Worm (Caenorhabditis elegans) whole organism, L3 larva: Measurements from ENCODE around the gene lact-7.

Experiments
- aly-2 ChIP-seq: fragments of 150-350 bp; optimal IDR thresholded peaks from 2 replicates; lab custom pipeline; 2014; ENCODE audit warnings: missing biosample characterization, missing genetic modification characterization
- ceh-28 ChIP-seq: fragments of 150-350 bp; optimal IDR thresholded peaks from 2 replicates; lab custom pipeline; 2014; ENCODE audit warnings: missing biosample characterization, missing genetic modification reagents, missing genetic modification characterization
- ceh-9 ChIP-seq: sonication (generic microtip); optimal IDR thresholded peaks from 2 replicates; lab custom pipeline; 2018; ENCODE audit warnings: missing biosample characterization, missing genetic modification characterization
- daf-12 ChIP-seq: fragments of 150-350 bp; optimal IDR thresholded peaks from 2 replicates; lab custom pipeline; 2014; ENCODE audit warnings: missing biosample characterization, missing genetic modification reagents, missing genetic modification characterization
- egl-27 ChIP-seq: sonication (generic microtip); optimal IDR thresholded peaks from 4 replicates; lab custom pipeline; 2017; ENCODE audit warnings: missing biosample characterization, missing genetic modification reagents, missing genetic modification characterization
- egl-5 ChIP-seq: fragments of 150-350 bp; optimal IDR thresholded peaks from 2 replicates; lab custom pipeline; 2017; ENCODE audit warnings: missing biosample characterization, missing genetic modification reagents, missing genetic modification characterization, inconsistent platforms
- elt-2 ChIP-seq: sonication (generic microtip); optimal IDR thresholded peaks from 2 replicates; lab custom pipeline; 2016; ENCODE audit warnings: missing genetic modification reagents, mild to moderate bottlenecking, missing genetic modification characterization, missing compliant biosample characterization
- fkh-10 ChIP-seq: sonication (generic microtip); optimal IDR thresholded peaks from 2 replicates; lab custom pipeline; 2017; ENCODE audit warnings: missing biosample characterization, missing genetic modification reagents, missing genetic modification characterization
- hmg-11 ChIP-seq: sonication (generic microtip); optimal IDR thresholded peaks from 2 replicates; lab custom pipeline; 2016; ENCODE audit warnings: missing genetic modification characterization, missing compliant biosample characterization
- jun-1 ChIP-seq: fragments of 150-350 bp; optimal IDR thresholded peaks from 2 replicates; lab custom pipeline; 2014; ENCODE audit warnings: missing biosample characterization, missing genetic modification reagents, missing genetic modification characterization
- lin-15B ChIP-seq: fragments of 150-350 bp; optimal IDR thresholded peaks from 2 replicates; lab custom pipeline; 2014; ENCODE audit warnings: missing biosample characterization, missing genetic modification characterization
- lin-39 ChIP-seq: fragments of 150-350 bp; optimal IDR thresholded peaks from 2 replicates; lab custom pipeline; 2018; ENCODE audit warnings: missing biosample characterization, missing genetic modification reagents, missing genetic modification characterization
- lsy-12 ChIP-seq: sonication (generic microtip); optimal IDR thresholded peaks from 2 replicates; lab custom pipeline; 2016; ENCODE audit warnings: mild to moderate bottlenecking, missing genetic modification characterization, missing compliant biosample characterization
- mdl-1 ChIP-seq: fragments of 150-350 bp; optimal IDR thresholded peaks from 2 replicates; lab custom pipeline; 2014; ENCODE audit warnings: missing biosample characterization, missing genetic modification characterization
- mml-1 ChIP-seq: fragments of 150-350 bp; sonication (generic microtip); optimal IDR thresholded peaks from 3 replicates; lab custom pipeline; 2014; ENCODE audit warnings: missing biosample characterization, missing genetic modification characterization
- nfya-1 ChIP-seq: sonication (generic microtip); optimal IDR thresholded peaks from 2 replicates; lab custom pipeline; 2017; ENCODE audit warnings: missing genetic modification characterization, mild to moderate bottlenecking, missing compliant biosample characterization, antibody characterized with exemption, moderate library complexity; ENCODE audit not compliant: insufficient read depth
- nhr-11 ChIP-seq: fragments of 150-350 bp; optimal IDR thresholded peaks from 2 replicates; lab custom pipeline; 2014; ENCODE audit warnings: missing biosample characterization, missing genetic modification characterization
- nhr-12 ChIP-seq: fragments of 150-350 bp; optimal IDR thresholded peaks from 2 replicates; lab custom pipeline; 2014; ENCODE audit warnings: missing biosample characterization, missing genetic modification characterization
- nhr-23 ChIP-seq: fragments of 150-350 bp; optimal IDR thresholded peaks from 2 replicates; lab custom pipeline; 2014; ENCODE audit warnings: missing biosample characterization, missing genetic modification reagents, missing genetic modification characterization
- nhr-237 ChIP-seq: fragments of 150-350 bp; optimal IDR thresholded peaks from 2 replicates; lab custom pipeline; 2014; ENCODE audit warnings: missing biosample characterization, missing genetic modification characterization
- nhr-25 ChIP-seq: sonication (generic microtip); optimal IDR thresholded peaks from 2 replicates; lab custom pipeline; 2017; ENCODE audit warnings: missing biosample characterization, missing genetic modification characterization
- nhr-28 ChIP-seq: fragments of 150-350 bp; optimal IDR thresholded peaks from 2 replicates; lab custom pipeline; 2014; ENCODE audit warnings: missing biosample characterization, missing genetic modification characterization
- nhr-67 ChIP-seq: fragments of 150-350 bp; optimal IDR thresholded peaks from 2 replicates; lab custom pipeline; 2014; ENCODE audit warnings: missing biosample characterization, missing genetic modification characterization
- nhr-77 ChIP-seq: fragments of 150-350 bp; optimal IDR thresholded peaks from 2 replicates; lab custom pipeline; 2014; ENCODE audit warnings: missing biosample characterization, missing genetic modification characterization
- pha-4 ChIP-seq: fragments of 150-350 bp; optimal IDR thresholded peaks from 2 replicates; lab custom pipeline; 2014; ENCODE audit warnings: missing biosample characterization, missing genetic modification reagents, missing genetic modification characterization
- pqm-1 ChIP-seq: fragments of 150-350 bp; optimal IDR thresholded peaks from 2 replicates; lab custom pipeline; 2017; ENCODE audit warnings: missing biosample characterization, missing genetic modification characterization, inconsistent platforms
- snpc-4 ChIP-seq: fragments of 150-350 bp; optimal IDR thresholded peaks from 2 replicates; lab custom pipeline; 2014; ENCODE audit warnings: missing biosample characterization, missing genetic modification characterization
- tbx-2 ChIP-seq: sonication (generic microtip); optimal IDR thresholded peaks from 2 replicates; lab custom pipeline; 2016; ENCODE audit warnings: mild to moderate bottlenecking, missing genetic modification characterization, missing compliant biosample characterization
- unc-39 ChIP-seq: sonication (generic microtip); optimal IDR thresholded peaks from 4 replicates; lab custom pipeline; 2017; ENCODE audit warnings: missing biosample characterization, missing genetic modification characterization
- unc-62 ChIP-seq: fragments of 150-350 bp; sonication (generic microtip); optimal IDR thresholded peaks from 4 replicates; lab custom pipeline; 2014; ENCODE audit warnings: missing biosample characterization, missing genetic modification reagents, missing genetic modification characterization
- zag-1 ChIP-seq: fragments of 150-350 bp; optimal IDR thresholded peaks from 2 replicates; lab custom pipeline; 2014; ENCODE audit warnings: missing biosample characterization, missing genetic modification characterization
- ztf-4 ChIP-seq: fragments of 150-350 bp; optimal IDR thresholded peaks from 2 replicates; lab custom pipeline; 2014; ENCODE audit warnings: missing biosample characterization, missing genetic modification characterization

The lact-7 gene

DNA sequence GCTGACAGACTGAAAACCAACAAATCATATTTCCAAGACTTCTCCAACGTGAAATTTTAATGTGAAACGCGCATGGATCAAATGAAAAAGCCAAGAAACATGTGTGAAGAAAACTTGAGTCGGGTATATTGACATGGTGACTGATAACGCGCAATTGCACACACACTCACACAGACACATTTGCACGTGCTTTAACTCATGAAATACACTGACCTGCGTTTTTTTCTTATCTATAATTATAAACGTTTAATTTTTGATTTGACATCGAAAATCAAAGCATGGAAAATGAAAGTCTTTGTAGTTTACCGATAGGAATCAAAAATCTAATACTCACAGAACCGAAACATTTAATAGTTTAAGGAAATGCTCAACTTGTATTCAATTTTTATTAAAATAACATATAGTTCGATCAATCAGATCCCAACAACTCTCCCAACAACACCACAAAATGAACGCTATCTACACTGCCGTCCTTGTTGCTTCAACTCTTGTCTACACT is 20.3 kb upstream of the lact-7 start, which contains the start of gene nspa-9:
nspa-9 (plus strand) TSS at position 449 of the 499 bp plus-strand sequence.
- peak; percentile 83 for TF ChIP-seq pha-4 (tag; lab: Kevin White, UChicago)
- TF ChIP-seq nhr-12 (tag; lab: Kevin White, UChicago), result no peak
- TF ChIP-seq nhr-23 (tag; lab: Kevin White, UChicago), result no peak
- peak; percentile 50 for TF ChIP-seq mdl-1
- peak; percentile 94 for TF ChIP-seq pqm-1 (tag; lab: Kevin White, UChicago)
- peak; percentile 19 for TF ChIP-seq jun-1 (tag; lab: Kevin White, UChicago)
- TF ChIP-seq elt-2, result peak; percentile 94
- TF ChIP-seq, all 47 proteins: peak for 5

DNA sequence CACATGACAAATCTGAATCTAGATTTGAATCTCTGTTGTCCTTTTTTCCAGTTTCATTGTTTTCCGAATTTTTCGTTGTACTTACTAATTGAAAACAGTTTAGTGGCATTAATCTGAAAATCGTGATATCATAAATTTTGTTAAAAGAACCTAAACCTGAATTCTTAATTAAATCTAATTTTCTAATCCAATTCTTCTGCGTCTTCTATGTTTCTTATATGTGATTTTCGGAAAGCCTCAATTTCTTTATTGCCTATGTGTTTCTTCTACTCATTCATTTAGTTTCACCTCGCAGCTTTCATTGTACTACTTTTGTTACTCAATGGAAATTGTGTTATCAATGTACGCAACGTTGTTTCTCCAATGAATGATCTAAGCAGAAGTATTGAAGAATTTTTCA is 15.2 kb upstream of the lact-7 start:
- no peak for TF ChIP-seq nfya-1 (tag; lab: Kevin White, UChicago)
- no peak for TF ChIP-seq mdl-1
- TF ChIP-seq unc-62, result no peak
- no peak for TF ChIP-seq ceh-28
- no peak for TF ChIP-seq lin-15B (tag; lab: Kevin White, UChicago)
- TF ChIP-seq pqm-1 (tag; lab: Kevin White, UChicago), result no peak
- TF ChIP-seq unc-39 (tag; lab: Kevin White, UChicago), result no peak
- TF ChIP-seq ceh-9 (tag; lab: Kevin White, UChicago), result no peak
- no peak for TF ChIP-seq snpc-4 (tag; lab: Kevin White, UChicago)

DNA sequence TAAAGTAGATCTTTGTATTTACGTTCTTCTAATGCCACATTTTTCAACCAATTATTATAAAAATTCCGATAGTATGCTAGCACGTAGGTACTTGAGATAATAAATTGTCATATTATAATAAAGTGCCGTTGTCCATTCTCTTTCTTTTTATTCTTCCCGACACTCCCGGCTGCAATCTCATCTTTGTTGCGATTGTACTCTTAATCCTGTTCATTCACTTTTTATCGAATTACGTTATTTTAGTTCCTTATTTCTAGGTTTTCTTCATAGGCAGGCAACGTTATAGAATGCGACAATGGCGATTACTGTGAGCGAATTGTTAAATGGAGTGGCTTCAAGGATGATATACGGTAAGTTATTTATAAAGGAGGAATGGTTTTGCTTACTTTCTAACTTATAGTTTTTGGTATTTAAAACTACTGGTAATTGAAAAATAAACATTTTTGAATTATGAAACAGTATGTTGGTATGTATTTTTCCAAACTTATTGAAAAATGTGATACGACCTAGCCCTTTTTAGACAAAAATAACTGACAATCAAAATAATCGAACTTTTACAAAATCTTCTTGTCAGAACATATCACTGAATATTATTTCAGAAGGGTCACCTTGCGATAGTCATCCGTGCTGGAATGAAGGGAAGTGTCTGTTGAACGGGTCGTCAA is 13.0 kb upstream of the lact-7 start, which contains the start of gene C40H5.2:
C40H5.2 (plus strand) TSS at position 256 of the 665 bp plus-strand sequence.
- TF ChIP-seq fkh-10 (GFP tag; lab: Kevin White, UChicago), result peak; percentile 54
- no peak for TF ChIP-seq nhr-12 (tag; lab: Kevin White, UChicago)
- TF ChIP-seq lsy-12 (tag; lab: Kevin White, UChicago), result no peak

DNA sequence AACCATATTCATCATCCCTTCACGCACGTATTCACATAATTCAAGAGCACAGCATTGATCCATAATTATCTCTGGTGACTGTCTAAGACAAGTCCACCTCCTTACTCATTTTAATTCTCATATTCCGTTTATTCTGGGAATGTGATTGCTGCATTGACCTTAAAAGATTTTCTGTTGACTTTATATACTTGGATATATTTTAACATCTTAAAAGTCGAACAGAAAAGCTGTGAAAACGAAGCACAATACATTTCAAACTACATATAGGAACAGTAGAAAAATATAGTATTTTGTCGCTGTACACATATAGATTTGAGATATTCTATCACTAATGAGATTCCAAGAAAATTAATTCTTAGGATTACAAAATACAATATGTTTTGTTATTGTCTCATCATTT is 6.6 kb upstream of the lact-7 start:
- no peak for TF ChIP-seq mml-1 (tag; lab: Kevin White, UChicago)
- TF ChIP-seq hmg-11 (tag; lab: Kevin White, UChicago), result no peak
- TF ChIP-seq fkh-10 (GFP tag; lab: Kevin White, UChicago), result no peak
- TF ChIP-seq lsy-12 (tag; lab: Kevin White, UChicago), result no peak
- no peak for TF ChIP-seq egl-5 (tag; lab: Kevin White, UChicago)
- TF ChIP-seq ztf-4 (tag; lab: Kevin White, UChicago), result no peak
- TF ChIP-seq pqm-1 (tag; lab: Kevin White, UChicago), result no peak
- no peak for TF ChIP-seq ceh-28
- no peak for TF ChIP-seq nhr-28 (tag; lab: Kevin White, UChicago)
- TF ChIP-seq jun-1 (tag; lab: Kevin White, UChicago), result no peak
- TF ChIP-seq unc-39 (tag; lab: Kevin White, UChicago), result no peak
- no peak for TF ChIP-seq nfya-1 (tag; lab: Kevin White, UChicago)
- TF ChIP-seq aly-2 (tag; lab: Kevin White, UChicago), result no peak
- no peak for TF ChIP-seq zag-1 (tag; lab: Kevin White, UChicago)
- TF ChIP-seq egl-27 (tag; lab: Kevin White, UChicago), result no peak
- TF ChIP-seq daf-12, result no peak
- no peak for TF ChIP-seq tbx-2
- no peak for TF ChIP-seq nhr-67
- TF ChIP-seq, all 47 proteins: peak for 0

DNA sequence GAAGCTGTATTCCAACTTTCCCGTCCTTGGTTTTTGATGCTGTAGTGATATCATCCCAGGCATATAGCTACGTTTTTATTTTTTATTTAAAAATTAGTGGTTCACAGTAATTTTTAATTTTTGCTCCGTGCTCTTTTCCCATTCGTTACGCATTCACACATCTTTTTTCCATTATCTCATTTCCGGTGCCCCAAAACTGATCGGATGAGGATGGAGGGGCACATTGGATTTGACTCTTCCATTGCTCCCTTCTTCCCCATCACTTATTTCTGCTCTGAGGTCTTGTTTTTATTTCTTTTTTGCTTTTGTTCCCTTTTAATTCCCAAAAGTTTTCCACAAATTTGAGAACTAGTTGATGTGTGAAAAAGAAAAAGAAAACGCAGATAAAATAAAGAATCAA is 5.8 kb upstream of the lact-7 start:
- TF ChIP-seq nfya-1 (tag; lab: Kevin White, UChicago) (no peak), lin-39 (tag; lab: Kevin White, UChicago) (no peak), unc-39 (tag; lab: Kevin White, UChicago) (no peak), lsy-12 (tag; lab: Kevin White, UChicago) (no peak), nhr-237 (tag; lab: Kevin White, UChicago) (no peak), nhr-11 (tag; lab: Kevin White, UChicago) (no peak), lin-15B (tag; lab: Kevin White, UChicago) (no peak), nhr-25 (tag; lab: Kevin White, UChicago) (no peak), nhr-77 (tag; lab: Kevin White, UChicago) (no peak), ceh-9 (tag; lab: Kevin White, UChicago) (no peak)
- TF ChIP-seq, all 47 proteins: peak for 0
